Worm (Caenorhabditis elegans) whole organism, midembryonic: Measurements from ENCODE around the gene pdhk-2.

Source experiments
- T22C8.4 ChIP-seq: fragments of 200-800 bp; sonication (Bioruptor generic); IDR thresholded peaks from 2 replicates; pipeline ENCODE4 v1.3.6; 2022; ENCODE audit warnings: missing genetic modification characterization, missing compliant biosample characterization
- cog-1 ChIP-seq: sonication (generic microtip); optimal IDR thresholded peaks from 2 replicates; lab custom pipeline; 2016; ENCODE audit warnings: missing genetic modification characterization, missing compliant biosample characterization
- flt-1 ChIP-seq: fragments of 200-800 bp; sonication (Bioruptor generic); IDR thresholded peaks from 2 replicates; pipeline ENCODE4 v1.3.6; 2022; ENCODE audit warnings: missing genetic modification characterization, missing compliant biosample characterization
- klf-2 ChIP-seq: fragments of 200-800 bp; sonication (Bioruptor generic); conservative IDR thresholded peaks from 2 replicates; pipeline ENCODE4 v1.3.6; 2022; ENCODE audit warnings: missing genetic modification reagents, missing genetic modification characterization, missing compliant biosample characterization
- med-1 ChIP-seq: sonication (generic microtip); optimal IDR thresholded peaks from 2 replicates; lab custom pipeline; 2017; ENCODE audit warnings: missing genetic modification characterization, mild to moderate bottlenecking, missing compliant biosample characterization, antibody characterized with exemption, missing genetic modification reagents; ENCODE audit not compliant: insufficient read depth
- ref-1 ChIP-seq: fragments of 200-800 bp; sonication (Bioruptor generic); conservative IDR thresholded peaks from 2 replicates; pipeline ENCODE4 v1.3.6; 2022; ENCODE audit warnings: missing genetic modification reagents, missing genetic modification characterization, missing compliant biosample characterization
- tab-1 ChIP-seq: fragments of 200-800 bp; sonication (Bioruptor generic); IDR thresholded peaks from 2 replicates; pipeline ENCODE4 v1.3.6; 2022; ENCODE audit warnings: missing genetic modification characterization, missing compliant biosample characterization
- ztf-23 ChIP-seq: fragments of 200-800 bp; sonication (Bioruptor generic); IDR thresholded peaks from 2 replicates; pipeline ENCODE4 v1.3.6; 2022; ENCODE audit warnings: missing genetic modification reagents, missing genetic modification characterization, missing compliant biosample characterization

DNA sequence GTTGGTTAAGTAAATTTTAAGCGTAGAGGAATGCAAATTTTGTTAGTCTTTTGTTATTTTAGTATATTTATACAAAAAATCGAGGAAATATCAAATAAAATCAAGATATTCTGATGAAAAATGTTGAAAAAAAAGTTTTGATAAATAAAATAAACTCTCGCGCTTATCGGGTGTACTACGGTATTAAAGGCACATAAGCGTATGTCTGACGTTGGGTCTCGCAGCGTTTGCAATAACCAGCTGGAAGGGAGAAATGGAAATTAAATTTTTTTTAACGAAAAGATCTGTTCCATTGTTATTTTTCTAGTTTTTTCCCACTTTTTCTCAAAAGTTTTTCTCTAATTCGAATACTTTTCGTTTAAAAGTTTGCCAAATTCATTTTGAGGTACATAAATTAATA, 52.1 kb downstream of the pdhk-2 start:
- TF ChIP-seq klf-2 (GFP tag; lab: Robert Waterston, UW) (no peak), med-1 (GFP tag; lab: Kevin White, UChicago) (no peak), cog-1 (no peak), flt-1 (GFP tag; lab: Robert Waterston, UW) (no peak), ztf-23 (GFP tag; lab: Robert Waterston, UW) (no peak), tab-1 (GFP tag; lab: Robert Waterston, UW) (no peak), T22C8.4 (no peak), ref-1 (GFP tag; lab: Robert Waterston, UW) (no peak)
